Worm (Caenorhabditis elegans) whole organism, L2 larva: ENCODE results near the gene gba-1.

Experiments
- R02D3.7 ChIP-seq: fragments of 150-350 bp; optimal IDR thresholded peaks from 2 replicates; lab custom pipeline; 2014; ENCODE audit warnings: missing biosample characterization, missing genetic modification characterization
- ZK546.5 ChIP-seq: sonication (generic microtip); optimal IDR thresholded peaks from 2 replicates; lab custom pipeline; 2017; ENCODE audit warnings: missing biosample characterization, missing genetic modification characterization
- ama-1 ChIP-seq: fragments of 150-350 bp; optimal IDR thresholded peaks from 2 replicates; lab custom pipeline; 2018; ENCODE audit warnings: inconsistent platforms
- blmp-1 ChIP-seq: sonication (generic microtip); optimal IDR thresholded peaks from 2 replicates; lab custom pipeline; 2017; ENCODE audit warnings: missing genetic modification characterization, mild to moderate bottlenecking, missing compliant biosample characterization, antibody characterized with exemption, moderate library complexity; ENCODE audit not compliant: insufficient read depth
- ceh-82 ChIP-seq: fragments of 150-350 bp; optimal IDR thresholded peaks from 2 replicates; lab custom pipeline; 2014; ENCODE audit warnings: missing biosample characterization, missing genetic modification characterization
- lin-11 ChIP-seq: fragments of 150-350 bp; sonication (generic microtip); optimal IDR thresholded peaks from 2 replicates; lab custom pipeline; 2014; ENCODE audit warnings: missing biosample characterization, missing genetic modification characterization, inconsistent platforms, mixed read lengths
- lin-13 ChIP-seq: fragments of 150-350 bp; optimal IDR thresholded peaks from 2 replicates; lab custom pipeline; 2014; ENCODE audit warnings: missing biosample characterization, missing genetic modification reagents, missing genetic modification characterization
- lsy-2 ChIP-seq, 2 experiments: fragments of 150-350 bp in 1 of 2; sonication (generic microtip) in 1 of 2; optimal IDR thresholded peaks; 2 replicates each; lab custom pipeline; 2014 to 2017; ENCODE audit warnings: missing biosample characterization in 2 of 2, missing genetic modification characterization in 2 of 2
- nhr-11 ChIP-seq: fragments of 150-350 bp; optimal IDR thresholded peaks from 2 replicates; lab custom pipeline; 2014; ENCODE audit warnings: missing biosample characterization, missing genetic modification characterization
- nhr-21 ChIP-seq: fragments of 150-350 bp; optimal IDR thresholded peaks from 2 replicates; lab custom pipeline; 2014; ENCODE audit warnings: missing biosample characterization, missing genetic modification characterization
- nhr-77 ChIP-seq: fragments of 150-350 bp; optimal IDR thresholded peaks from 2 replicates; lab custom pipeline; 2014; ENCODE audit warnings: missing biosample characterization, missing genetic modification characterization
- snpc-4 ChIP-seq: fragments of 150-350 bp; optimal IDR thresholded peaks from 2 replicates; lab custom pipeline; 2014; ENCODE audit warnings: missing biosample characterization, missing genetic modification characterization
- unc-62 ChIP-seq: fragments of 150-350 bp; optimal IDR thresholded peaks from 2 replicates; lab custom pipeline; 2014; ENCODE audit warnings: missing biosample characterization, missing genetic modification reagents, missing genetic modification characterization

DNA sequence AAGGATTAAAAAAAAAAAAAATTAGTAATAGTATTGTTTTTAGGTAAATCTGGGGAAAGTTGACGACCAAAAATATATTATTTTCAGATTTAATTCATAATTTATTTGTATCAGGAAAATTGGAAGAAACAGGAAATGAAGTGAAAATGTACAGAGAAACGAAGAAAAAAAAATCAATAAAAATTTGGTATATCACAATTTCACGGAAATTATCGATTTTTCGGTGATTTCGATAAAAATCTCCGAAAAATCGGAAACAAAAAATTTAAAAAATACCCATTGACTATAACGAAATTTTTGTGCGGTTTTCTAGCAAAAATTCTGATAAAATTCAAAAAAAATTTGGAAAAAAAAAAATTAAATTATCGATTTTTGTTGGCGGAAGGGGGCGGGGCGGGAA, 15.7 kb downstream of the gba-1 start:
- TF ChIP-seq unc-62 (GFP tag; lab: Kevin White, UChicago) (no peak), ceh-82 (tag; lab: Kevin White, UChicago) (no peak), nhr-21 (no peak), lin-13 (GFP tag; lab: Kevin White, UChicago) (no peak), R02D3.7 (tag; lab: Kevin White, UChicago) (no peak), lsy-2 (tag; optimal IDR thresholded peaks at IDR 0.05; lab: Kevin White, UChicago) (no peak), nhr-11 (no peak), lin-11 (no peak), blmp-1 (tag; lab: Kevin White, UChicago) (no peak), snpc-4 (tag; lab: Kevin White, UChicago) (no peak), ama-1 (lab: Kevin White, UChicago) (no peak), ZK546.5 (tag; lab: Kevin White, UChicago) (no peak), nhr-77 (tag; lab: Kevin White, UChicago) (no peak)
